Worm (Caenorhabditis elegans) whole organism, L3 larva: Measurements from ENCODE around the gene srx-22.

Experiments
- ama-1 ChIP-seq: fragments of 150-350 bp; optimal IDR thresholded peaks from 2 replicates; lab custom pipeline; 2018
- ceh-9 ChIP-seq: sonication (generic microtip); optimal IDR thresholded peaks from 2 replicates; lab custom pipeline; 2018; ENCODE audit warnings: missing biosample characterization, missing genetic modification characterization
- fos-1 ChIP-seq: fragments of 150-350 bp; optimal IDR thresholded peaks from 2 replicates; lab custom pipeline; 2014; ENCODE audit warnings: missing biosample characterization, missing genetic modification characterization
- jun-1 ChIP-seq: fragments of 150-350 bp; optimal IDR thresholded peaks from 2 replicates; lab custom pipeline; 2014; ENCODE audit warnings: missing biosample characterization, missing genetic modification reagents, missing genetic modification characterization
- nhr-11 ChIP-seq: fragments of 150-350 bp; optimal IDR thresholded peaks from 2 replicates; lab custom pipeline; 2014; ENCODE audit warnings: missing biosample characterization, missing genetic modification characterization
- nhr-12 ChIP-seq: fragments of 150-350 bp; optimal IDR thresholded peaks from 2 replicates; lab custom pipeline; 2014; ENCODE audit warnings: missing biosample characterization, missing genetic modification characterization
- pqm-1 ChIP-seq: fragments of 150-350 bp; optimal IDR thresholded peaks from 2 replicates; lab custom pipeline; 2017; ENCODE audit warnings: missing biosample characterization, missing genetic modification characterization, inconsistent platforms
- skn-1 ChIP-seq: fragments of 150-350 bp; optimal IDR thresholded peaks from 2 replicates; lab custom pipeline; 2014; ENCODE audit warnings: missing biosample characterization, missing genetic modification characterization
- unc-39 ChIP-seq: sonication (generic microtip); optimal IDR thresholded peaks from 4 replicates; lab custom pipeline; 2017; ENCODE audit warnings: missing biosample characterization, missing genetic modification characterization

ce11 chrV:660210-660609 lies 19.6 kb upstream of the srx-22 start, which contains the start of gene F31F4.17:
- no peak for TF ChIP-seq ama-1
- TF ChIP-seq jun-1 (tag; lab: Kevin White, UChicago): no peak
- TF ChIP-seq pqm-1 (tag; lab: Kevin White, UChicago): no peak
- no peak for TF ChIP-seq skn-1 (tag; lab: Kevin White, UChicago)
- no peak for TF ChIP-seq fos-1 (tag; lab: Kevin White, UChicago)
- no peak for TF ChIP-seq nhr-12 (tag; lab: Kevin White, UChicago)
- no peak for TF ChIP-seq ceh-9 (tag; lab: Kevin White, UChicago)
- no peak for TF ChIP-seq nhr-11 (tag; lab: Kevin White, UChicago)
- TF ChIP-seq unc-39 (tag; lab: Kevin White, UChicago): no peak
